Worm (Caenorhabditis elegans) whole organism, L3 larva: ENCODE measurements around the gene txt-19.

Experiments used
- R02D3.7 ChIP-seq: fragments of 150-350 bp; optimal IDR thresholded peaks from 2 replicates; lab custom pipeline; 2014; ENCODE audit warnings: missing biosample characterization, missing genetic modification characterization
- ceh-9 ChIP-seq: sonication (generic microtip); optimal IDR thresholded peaks from 2 replicates; lab custom pipeline; 2018; ENCODE audit warnings: missing biosample characterization, missing genetic modification characterization
- fkh-2 ChIP-seq: fragments of 150-350 bp; optimal IDR thresholded peaks from 2 replicates; lab custom pipeline; 2014; ENCODE audit warnings: missing biosample characterization, missing genetic modification reagents, missing genetic modification characterization
- lin-39 ChIP-seq: fragments of 150-350 bp; optimal IDR thresholded peaks from 2 replicates; lab custom pipeline; 2018; ENCODE audit warnings: missing biosample characterization, missing genetic modification reagents, missing genetic modification characterization
- mdl-1 ChIP-seq: fragments of 150-350 bp; optimal IDR thresholded peaks from 2 replicates; lab custom pipeline; 2014; ENCODE audit warnings: missing biosample characterization, missing genetic modification characterization
- nhr-11 ChIP-seq: fragments of 150-350 bp; optimal IDR thresholded peaks from 2 replicates; lab custom pipeline; 2014; ENCODE audit warnings: missing biosample characterization, missing genetic modification characterization
- nhr-12 ChIP-seq: fragments of 150-350 bp; optimal IDR thresholded peaks from 2 replicates; lab custom pipeline; 2014; ENCODE audit warnings: missing biosample characterization, missing genetic modification characterization
- nhr-237 ChIP-seq: fragments of 150-350 bp; optimal IDR thresholded peaks from 2 replicates; lab custom pipeline; 2014; ENCODE audit warnings: missing biosample characterization, missing genetic modification characterization
- nhr-76 ChIP-seq: fragments of 150-350 bp; sonication (generic microtip); optimal IDR thresholded peaks from 5 replicates; lab custom pipeline; 2014; ENCODE audit warnings: missing biosample characterization, missing genetic modification characterization
- nhr-77 ChIP-seq: fragments of 150-350 bp; optimal IDR thresholded peaks from 2 replicates; lab custom pipeline; 2014; ENCODE audit warnings: missing biosample characterization, missing genetic modification characterization
- pha-4 ChIP-seq: fragments of 150-350 bp; optimal IDR thresholded peaks from 2 replicates; lab custom pipeline; 2014; ENCODE audit warnings: missing biosample characterization, missing genetic modification reagents, missing genetic modification characterization
- pqm-1 ChIP-seq: fragments of 150-350 bp; optimal IDR thresholded peaks from 2 replicates; lab custom pipeline; 2017; ENCODE audit warnings: missing biosample characterization, missing genetic modification characterization, inconsistent platforms
- unc-39 ChIP-seq: sonication (generic microtip); optimal IDR thresholded peaks from 4 replicates; lab custom pipeline; 2017; ENCODE audit warnings: missing biosample characterization, missing genetic modification characterization

DNA sequence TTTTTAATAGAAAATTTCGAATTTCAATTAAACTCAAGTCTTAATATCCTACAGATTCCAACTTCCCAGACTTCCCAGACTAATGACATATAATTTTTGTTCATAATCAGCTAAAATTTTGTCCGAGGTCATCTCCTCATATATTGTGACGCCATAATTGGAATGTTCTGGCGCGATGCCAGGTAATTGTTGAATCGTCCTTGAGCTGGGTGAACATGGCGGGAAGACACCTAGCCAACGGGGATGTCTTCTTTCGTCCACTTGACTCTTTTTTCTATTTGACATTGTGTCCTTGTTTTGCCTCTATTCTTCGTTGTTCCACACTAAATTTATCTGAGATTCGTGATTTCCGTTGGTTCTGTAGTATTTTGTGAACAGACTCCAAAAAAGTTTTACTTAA lies 48.9 kb upstream of the txt-19 start:
- TF ChIP-seq ceh-9, result no peak
- TF ChIP-seq nhr-76, result no peak
- no peak for TF ChIP-seq nhr-77 (tag; lab: Kevin White, UChicago)
- TF ChIP-seq pqm-1 (tag; lab: Kevin White, UChicago), result no peak
- no peak for TF ChIP-seq nhr-237 (tag; lab: Kevin White, UChicago)
- TF ChIP-seq R02D3.7 (tag; lab: Kevin White, UChicago), result no peak
- no peak for TF ChIP-seq mdl-1 (tag; lab: Kevin White, UChicago)
- no peak for TF ChIP-seq nhr-11 (tag; lab: Kevin White, UChicago)
- TF ChIP-seq fkh-2 (tag; lab: Kevin White, UChicago), result no peak
- no peak for TF ChIP-seq lin-39 (tag; lab: Kevin White, UChicago)
- TF ChIP-seq nhr-12, result no peak
- TF ChIP-seq pha-4 (tag; lab: Kevin White, UChicago), result no peak
- TF ChIP-seq unc-39 (tag; lab: Kevin White, UChicago), result no peak
